Worm (Caenorhabditis elegans): ENCODE results near the gene egl-4.

- TF ChIP-seq nhr-12 (tag; optimal IDR thresholded peaks at IDR 0.05): no peak
- no peak for TF ChIP-seq lsy-2 (tag; optimal IDR thresholded peaks at IDR 0.05)
- TF ChIP-seq sptf-1 (tag; optimal IDR thresholded peaks at IDR 0.05): no peak
- peak; percentile 5 for TF ChIP-seq cnd-1 (tag; optimal IDR thresholded peaks at IDR 0.05)
- no peak for TF ChIP-seq ztf-11 (tag; optimal IDR thresholded peaks at IDR 0.05)
- TF ChIP-seq drap-1 (GFP tag; optimal IDR thresholded peaks at IDR 0.05): no peak
- TF ChIP-seq ces-1 (GFP tag; optimal IDR thresholded peaks at IDR 0.05): no peak
- TF ChIP-seq unc-62 (GFP tag; optimal IDR thresholded peaks at IDR 0.05): no peak
Measured at ce11 chrIV:1916247-1916646, 68.4 kb downstream of the egl-4 start.

Measured in whole organism, mixed stage, embryonic.